Fruit fly (Drosophila melanogaster) whole organism, embryonic: ENCODE data around the gene CG31823.

Experiments used
- Atf6 ChIP-seq: fragments of 200-800 bp; sonication (Bioruptor generic); IDR thresholded peaks from 2 replicates; pipeline ENCODE4 v1.3.6; 2022; ENCODE audit warnings: missing biosample characterization, missing genetic modification characterization
- CG12236 ChIP-seq: fragments of 200-800 bp; sonication (Bioruptor generic); optimal IDR thresholded peaks from 2 replicates; lab custom pipeline; 2016; ENCODE audit warnings: missing biosample characterization, missing genetic modification characterization
- CG13775 ChIP-seq: fragments of 200-800 bp; sonication (Bioruptor generic); optimal IDR thresholded peaks from 3 replicates; lab custom pipeline; 2017; ENCODE audit warnings: missing biosample characterization, mild to moderate bottlenecking, missing genetic modification characterization
- CG15073 ChIP-seq: fragments of 200-800 bp; sonication (Bioruptor generic); optimal IDR thresholded peaks from 2 replicates; lab custom pipeline; 2016; ENCODE audit warnings: missing biosample characterization, missing genetic modification characterization
- CG16863 ChIP-seq: fragments of 200-800 bp; sonication (Bioruptor generic); optimal IDR thresholded peaks from 3 replicates; lab custom pipeline; 2016; ENCODE audit warnings: missing biosample characterization, missing genetic modification characterization
- CG17186 ChIP-seq: fragments of 200-800 bp; sonication (Bioruptor generic); optimal IDR thresholded peaks from 3 replicates; lab custom pipeline; 2017; ENCODE audit warnings: missing biosample characterization, missing genetic modification reagents, missing genetic modification characterization
- CG17612 ChIP-seq: fragments of 200-800 bp; sonication (Bioruptor generic); IDR thresholded peaks from 2 replicates; pipeline ENCODE4 v1.3.6; 2022; ENCODE audit warnings: missing biosample characterization, missing genetic modification characterization
- CG18476 ChIP-seq: fragments of 200-800 bp; sonication (Bioruptor generic); optimal IDR thresholded peaks from 2 replicates; lab custom pipeline; 2016; ENCODE audit warnings: missing biosample characterization, mild to moderate bottlenecking, missing genetic modification characterization
- CG34422 ChIP-seq: fragments of 200-800 bp; sonication (Bioruptor generic); IDR thresholded peaks from 3 replicates; pipeline ENCODE4 v1.3.6; 2022; ENCODE audit warnings: missing biosample characterization, missing genetic modification characterization
- CG5180 ChIP-seq: fragments of 200-800 bp; sonication (Bioruptor generic); optimal IDR thresholded peaks from 3 replicates; lab custom pipeline; 2017; ENCODE audit warnings: missing biosample characterization, missing genetic modification characterization, mild to moderate bottlenecking, moderate library complexity, missing genetic modification reagents
- CG6254 ChIP-seq: fragments of 200-800 bp; sonication (Bioruptor generic); optimal IDR thresholded peaks from 3 replicates; lab custom pipeline; 2017; ENCODE audit warnings: mild to moderate bottlenecking, missing biosample characterization, missing genetic modification reagents, missing genetic modification characterization
- CG6654 ChIP-seq: fragments of 200-800 bp; sonication (Bioruptor generic); optimal IDR thresholded peaks from 2 replicates; lab custom pipeline; 2017; ENCODE audit warnings: missing biosample characterization, mild to moderate bottlenecking, missing genetic modification characterization
- CG6683 ChIP-seq: fragments of 200-800 bp; sonication (Bioruptor generic); optimal IDR thresholded peaks from 2 replicates; lab custom pipeline; 2017; ENCODE audit warnings: missing biosample characterization, mild to moderate bottlenecking, missing genetic modification characterization, missing genetic modification reagents
- CG6689 ChIP-seq: fragments of 200-800 bp; sonication (Bioruptor generic); IDR thresholded peaks from 2 replicates; pipeline ENCODE4 v1.3.6; 2022; ENCODE audit warnings: missing biosample characterization, missing genetic modification characterization
- CG7357 ChIP-seq: fragments of 200-800 bp; sonication (Bioruptor generic); IDR thresholded peaks from 3 replicates; pipeline ENCODE4 v1.3.6; 2022; ENCODE audit warnings: missing biosample characterization, missing genetic modification characterization
- CG7745 ChIP-seq: fragments of 200-800 bp; sonication (Bioruptor generic); optimal IDR thresholded peaks from 2 replicates; lab custom pipeline; 2018; ENCODE audit warnings: missing biosample characterization, mild to moderate bottlenecking, missing genetic modification characterization, moderate library complexity
- CG9932 ChIP-seq: fragments of 200-800 bp; sonication (Bioruptor generic); IDR thresholded peaks from 2 replicates; pipeline ENCODE4 v1.3.6; 2022; ENCODE audit warnings: missing biosample characterization, missing genetic modification characterization
- CkIIα-i1 ChIP-seq: fragments of 200-800 bp; sonication (Bioruptor generic); IDR thresholded peaks from 2 replicates; pipeline ENCODE4 v1.3.6; 2022; ENCODE audit warnings: missing biosample characterization, missing genetic modification characterization
- Dip2 ChIP-seq: fragments of 200-800 bp; sonication (Bioruptor generic); IDR thresholded peaks from 2 replicates; pipeline ENCODE4 v1.3.6; 2022; ENCODE audit warnings: missing biosample characterization, missing genetic modification characterization
- Elba2 ChIP-seq: fragments of 200-800 bp; sonication (Bioruptor generic); optimal IDR thresholded peaks from 3 replicates; lab custom pipeline; 2016; ENCODE audit warnings: missing biosample characterization, missing genetic modification characterization
- Ets97D ChIP-seq: fragments of 200-800 bp; sonication (Bioruptor generic); optimal IDR thresholded peaks from 3 replicates; lab custom pipeline; 2016; ENCODE audit warnings: missing biosample characterization, missing genetic modification characterization
- Gug ChIP-seq: fragments of 200-800 bp; sonication (Bioruptor generic); IDR thresholded peaks from 4 replicates; pipeline ENCODE4 v1.3.6; 2022; ENCODE audit warnings: missing biosample characterization, missing genetic modification characterization
- H15 ChIP-seq: fragments of 200-800 bp; sonication (Bioruptor generic); IDR thresholded peaks from 3 replicates; pipeline ENCODE4 v1.3.6; 2022; ENCODE audit warnings: missing biosample characterization, missing genetic modification characterization
- HLH4C ChIP-seq: fragments of 200-800 bp; sonication (Bioruptor generic); IDR thresholded peaks from 3 replicates; pipeline ENCODE4 v1.3.6; 2022; ENCODE audit warnings: missing biosample characterization, missing genetic modification characterization; ENCODE audit not compliant: partially characterized antibody
- HLH54F ChIP-seq: fragments of 200-800 bp; sonication (Bioruptor generic); optimal IDR thresholded peaks from 3 replicates; lab custom pipeline; 2016; ENCODE audit warnings: missing biosample characterization, missing genetic modification characterization
- HLHmδ ChIP-seq: fragments of 200-800 bp; sonication (Bioruptor generic); optimal IDR thresholded peaks from 2 replicates; lab custom pipeline; 2018; ENCODE audit warnings: missing biosample characterization, mild to moderate bottlenecking, missing genetic modification characterization, moderate library complexity
- Hey ChIP-seq: fragments of 200-800 bp; sonication (Bioruptor generic); optimal IDR thresholded peaks from 3 replicates; lab custom pipeline; 2018; ENCODE audit warnings: missing biosample characterization, mild to moderate bottlenecking, missing genetic modification characterization
- Hr39 ChIP-seq: fragments of >200 bp; optimal IDR thresholded peaks from 2 replicates; lab custom pipeline; 2017
- Mad ChIP-seq: fragments of 200-800 bp; sonication (Bioruptor generic); optimal IDR thresholded peaks from 2 replicates; lab custom pipeline; 2016; ENCODE audit warnings: missing biosample characterization, missing genetic modification characterization
- Mes4 ChIP-seq: fragments of 200-800 bp; sonication (Bioruptor generic); optimal IDR thresholded peaks from 2 replicates; lab custom pipeline; 2016; ENCODE audit warnings: missing biosample characterization, missing genetic modification characterization
- Nf-YC ChIP-seq: fragments of 200-800 bp; optimal IDR thresholded peaks from 3 replicates; lab custom pipeline; 2019; ENCODE audit warnings: missing biosample characterization, mild to moderate bottlenecking, missing genetic modification characterization, moderate library complexity
- PHDP ChIP-seq: fragments of 200-800 bp; sonication (Bioruptor generic); optimal IDR thresholded peaks from 3 replicates; lab custom pipeline; 2018; ENCODE audit warnings: missing biosample characterization, mild to moderate bottlenecking, missing genetic modification characterization, moderate library complexity
- TFAM ChIP-seq: fragments of 200-800 bp; sonication (Bioruptor generic); optimal IDR thresholded peaks from 2 replicates; lab custom pipeline; 2017; ENCODE audit warnings: missing biosample characterization, missing genetic modification characterization, inconsistent platforms
- cad ChIP-seq: fragments of >200 bp; optimal IDR thresholded peaks from 2 replicates; lab custom pipeline; 2017; ENCODE audit warnings: missing biosample characterization, missing genetic modification characterization
- ci ChIP-seq: fragments of 200-800 bp; sonication (Bioruptor generic); IDR thresholded peaks from 3 replicates; pipeline ENCODE4 v1.3.6; 2022; ENCODE audit warnings: missing biosample characterization, missing genetic modification characterization
- fd64A ChIP-seq: fragments of 200-800 bp; sonication (Bioruptor generic); optimal IDR thresholded peaks from 3 replicates; lab custom pipeline; 2018; ENCODE audit warnings: missing biosample characterization, mild to moderate bottlenecking, missing genetic modification characterization
- gsb ChIP-seq: fragments of 200-800 bp; sonication (Bioruptor generic); IDR thresholded peaks from 2 replicates; pipeline ENCODE4 v1.3.6; 2022; ENCODE audit warnings: missing biosample characterization, missing genetic modification characterization
- gt ChIP-seq: fragments of 200-800 bp; sonication (Bioruptor generic); IDR thresholded peaks from 2 replicates; pipeline ENCODE4 v1.3.6; 2022; ENCODE audit warnings: missing biosample characterization, missing genetic modification characterization
- jigr1 ChIP-seq: fragments of 200-800 bp; sonication (Bioruptor generic); IDR thresholded peaks from 3 replicates; pipeline ENCODE4 v1.3.6; 2022; ENCODE audit warnings: missing biosample characterization, missing genetic modification characterization
- jing ChIP-seq: fragments of 200-800 bp; sonication (Bioruptor generic); optimal IDR thresholded peaks from 2 replicates; lab custom pipeline; 2018; ENCODE audit warnings: missing biosample characterization, mild to moderate bottlenecking, missing genetic modification characterization
- jumu ChIP-seq: fragments of 200-800 bp; sonication (Bioruptor generic); optimal IDR thresholded peaks from 3 replicates; lab custom pipeline; 2016; ENCODE audit warnings: missing biosample characterization, missing genetic modification characterization
- kay ChIP-seq: fragments of 200-800 bp; sonication (Bioruptor generic); optimal IDR thresholded peaks from 2 replicates; lab custom pipeline; 2016; ENCODE audit warnings: missing biosample characterization, missing genetic modification characterization
- klu ChIP-seq: fragments of 200-800 bp; sonication (Bioruptor generic); IDR thresholded peaks from 2 replicates; pipeline ENCODE4 v1.3.6; 2022; ENCODE audit warnings: missing biosample characterization, missing genetic modification characterization
- otp ChIP-seq: fragments of 200-800 bp; sonication (Bioruptor generic); IDR thresholded peaks from 3 replicates; pipeline ENCODE4, ENCODE4 v1.3.6; 2022; ENCODE audit warnings: missing biosample characterization, missing genetic modification characterization
- ro ChIP-seq: fragments of 200-800 bp; sonication (Bioruptor generic); IDR thresholded peaks from 2 replicates; pipeline ENCODE4 v1.3.6; 2022; ENCODE audit warnings: missing biosample characterization, missing genetic modification characterization
- slbo ChIP-seq: fragments of 200-800 bp; sonication (Bioruptor generic); IDR thresholded peaks from 2 replicates; pipeline ENCODE4 v1.3.6; 2022; ENCODE audit warnings: missing biosample characterization, missing genetic modification characterization
- sqz ChIP-seq: fragments of 200-800 bp; sonication (Bioruptor generic); optimal IDR thresholded peaks from 3 replicates; lab custom pipeline; 2018; ENCODE audit warnings: missing biosample characterization, mild to moderate bottlenecking, missing genetic modification characterization
- tin ChIP-seq: fragments of 200-800 bp; sonication (Bioruptor generic); optimal IDR thresholded peaks from 3 replicates; lab custom pipeline; 2016; ENCODE audit warnings: missing biosample characterization, missing genetic modification characterization
- ttk ChIP-seq: fragments of 200-800 bp; sonication (Bioruptor generic); IDR thresholded peaks from 2 replicates; pipeline ENCODE4 v2.1.2; 2022; ENCODE audit warnings: missing biosample characterization, missing genetic modification characterization
- zf30C ChIP-seq: fragments of 200-800 bp; sonication (Bioruptor generic); optimal IDR thresholded peaks from 3 replicates; lab custom pipeline; 2018; ENCODE audit warnings: missing biosample characterization, mild to moderate bottlenecking, missing genetic modification characterization
- zfh1 ChIP-seq: fragments of 200-800 bp; sonication (Bioruptor generic); IDR thresholded peaks from 3 replicates; pipeline ENCODE4 v1.3.6; 2022; ENCODE audit warnings: missing biosample characterization, missing genetic modification characterization

Gene CG31823

dm6 chr2L:15912901-15913673 lies 12.8 kb upstream of the CG31823 start (continued):
- TF ChIP-seq Gug, result peak; percentile 52; the same call in 1 of the 4 replicates
- TF ChIP-seq zf30C (GFP tag; lab: Kevin White, UChicago), result peak; percentile 12
- no peak for TF ChIP-seq CG7745 (tag; lab: Kevin White, UChicago)
- TF ChIP-seq Dip2 (GFP tag; lab: Robert Waterston, UW), result no peak
- TF ChIP-seq slbo (GFP tag; lab: Robert Waterston, UW), result peak; percentile 63
- TF ChIP-seq jing (GFP tag; lab: Kevin White, UChicago), result peak; percentile 2
- no peak for TF ChIP-seq HLH4C (GFP tag; lab: Robert Waterston, UW)
- TF ChIP-seq HLH54F, result no peak
- TF ChIP-seq ro, result peak; percentile 41; the same call in 1 of the 2 replicates
- TF ChIP-seq klu, result no peak; the same call in 1 of the 2 replicates
- TF ChIP-seq CG15073 (GFP tag; lab: Kevin White, UChicago), result no peak
- TF ChIP-seq CG13775, result peak; percentile 82
- peak; percentile 33 for TF ChIP-seq sqz (GFP tag; lab: Kevin White, UChicago)
- peak; percentile 7; the same call in 1 of the 3 replicates for TF ChIP-seq CG34422 (GFP tag; lab: Robert Waterston, UW)
- TF ChIP-seq Mad (GFP tag; lab: Kevin White, UChicago), result no peak
- TF ChIP-seq Nf-YC (tag; lab: Kevin White, UChicago), result peak; percentile 69
- no peak for TF ChIP-seq Ets97D
- no peak for TF ChIP-seq jumu
- peak; percentile 77 for TF ChIP-seq CG6689
- TF ChIP-seq Atf6 (GFP tag; lab: Robert Waterston, UW), result peak; percentile 36
- no peak for TF ChIP-seq CG12236
- TF ChIP-seq PHDP, result peak; percentile 79
- TF ChIP-seq CG7357 (GFP tag; lab: Robert Waterston, UW), result peak; percentile 52; the same call in 1 of the 3 replicates
- no peak for TF ChIP-seq cad (GFP tag; lab: Kevin White, UChicago)
- TF ChIP-seq Hr39 (lab: Kevin White, UChicago), result no peak
- peak; percentile 65; the same call in 1 of the 3 replicates for TF ChIP-seq ci (GFP tag; lab: Robert Waterston, UW)
- TF ChIP-seq Hey (tag; lab: Kevin White, UChicago), result peak; percentile 56
- no peak for TF ChIP-seq CG16863
- peak; percentile 5; the same call in 1 of the 2 replicates for TF ChIP-seq CG9932 (GFP tag; lab: Robert Waterston, UW)
- peak; percentile 37 for TF ChIP-seq tin (GFP tag; lab: Kevin White, UChicago)
- TF ChIP-seq CG18476 (GFP tag; lab: Kevin White, UChicago), result peak; percentile 7
- peak; percentile 68 for TF ChIP-seq CG6654 (GFP tag; lab: Kevin White, UChicago)
- TF ChIP-seq otp (GFP tag; lab: Robert Waterston, UW), result peak; percentile 43; the same call in 1 of the 3 replicates
- no peak for TF ChIP-seq jigr1 (GFP tag; lab: Robert Waterston, UW)
- no peak for TF ChIP-seq Elba2 (GFP tag; lab: Kevin White, UChicago)
- TF ChIP-seq Mes4, result no peak
- no peak for TF ChIP-seq zfh1 (GFP tag; lab: Robert Waterston, UW)
- TF ChIP-seq CkIIα-i1 (GFP tag; lab: Robert Waterston, UW), result no peak
- TF ChIP-seq CG17186 (GFP tag; lab: Kevin White, UChicago), result no peak
- no peak for TF ChIP-seq kay (GFP tag; lab: Kevin White, UChicago)
- peak; percentile 38; the same call in 1 of the 3 replicates for TF ChIP-seq H15 (GFP tag; lab: Robert Waterston, UW)
- peak; percentile 63 for TF ChIP-seq CG5180 (GFP tag; lab: Kevin White, UChicago)
- no peak for TF ChIP-seq fd64A (GFP tag; lab: Kevin White, UChicago)
- TF ChIP-seq gt (GFP tag; lab: Robert Waterston, UW), result no peak
- TF ChIP-seq CG6683, result no peak
- no peak for TF ChIP-seq CG17612
- no peak for TF ChIP-seq TFAM (GFP tag; lab: Kevin White, UChicago)
- 0 out of 2 replicates have a peak, but pooled peaks have one; percentile 39 for TF ChIP-seq gsb (GFP tag; lab: Robert Waterston, UW)
- TF ChIP-seq CG6254 (GFP tag; lab: Kevin White, UChicago), result peak; percentile 5
- TF ChIP-seq ttk (GFP tag; lab: Robert Waterston, UW), result peak; percentile 71
- peak; percentile 50 for TF ChIP-seq HLHmδ (GFP tag; lab: Kevin White, UChicago)
